Worm (Caenorhabditis elegans): ENCODE measurements around the gene frpr-16.

ce11 chrII:5990668-5991067 lies 40.3 kb downstream of the frpr-16 start, which contains the start of gene ins-3:
- TF ChIP-seq ztf-23 (GFP tag; IDR thresholded peaks at IDR 0.05), result no peak
- TF ChIP-seq tab-1 (GFP tag; IDR thresholded peaks at IDR 0.05), result no peak
- TF ChIP-seq flt-1 (GFP tag; IDR thresholded peaks at IDR 0.05), result no peak
- TF ChIP-seq med-1 (GFP tag; optimal IDR thresholded peaks at IDR 0.05; ENCODE audit: insufficient read depth), result no peak
- TF ChIP-seq klf-2 (GFP tag; conservative IDR thresholded peaks at IDR 0.05), result no peak
- no peak for TF ChIP-seq T22C8.4 (GFP tag; IDR thresholded peaks at IDR 0.05)
- TF ChIP-seq ztf-29 (GFP tag; IDR thresholded peaks at IDR 0.05), result no peak
- no peak for TF ChIP-seq cog-1 (tag; optimal IDR thresholded peaks at IDR 0.05)

All from whole organism, midembryonic.